Fruit fly (Drosophila melanogaster): ENCODE measurements around the gene CCHa1.
A peak's percentile ranks its signal among the peaks of the same experiment; 100 is the strongest.

Gene CCHa1

DNA sequence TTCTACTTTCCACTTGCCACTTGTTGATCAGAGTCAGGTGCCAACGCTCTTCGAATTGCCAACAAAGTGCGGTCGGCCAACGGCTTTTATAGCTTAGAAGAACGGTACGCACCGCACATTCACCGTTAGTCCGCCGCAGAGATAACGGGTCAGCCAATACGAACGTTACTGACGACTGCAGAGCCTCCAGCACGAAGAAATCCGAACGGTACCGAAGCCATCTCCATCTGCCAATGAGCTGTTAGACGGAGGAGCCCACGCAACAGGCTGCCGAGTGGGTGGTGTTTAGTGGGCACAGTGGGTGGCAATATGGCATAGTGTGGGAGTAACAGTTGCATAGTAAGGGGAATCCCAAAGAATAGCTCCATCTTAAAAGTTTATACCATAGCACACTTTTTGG, at the start of gene CCHa1:
Gene CCHa1 (minus strand): TSS at position 44 of the 400 bp plus-strand sequence.
- no peak for TF ChIP-seq noc (tag; optimal IDR thresholded peaks at IDR 0.05)

DNA sequence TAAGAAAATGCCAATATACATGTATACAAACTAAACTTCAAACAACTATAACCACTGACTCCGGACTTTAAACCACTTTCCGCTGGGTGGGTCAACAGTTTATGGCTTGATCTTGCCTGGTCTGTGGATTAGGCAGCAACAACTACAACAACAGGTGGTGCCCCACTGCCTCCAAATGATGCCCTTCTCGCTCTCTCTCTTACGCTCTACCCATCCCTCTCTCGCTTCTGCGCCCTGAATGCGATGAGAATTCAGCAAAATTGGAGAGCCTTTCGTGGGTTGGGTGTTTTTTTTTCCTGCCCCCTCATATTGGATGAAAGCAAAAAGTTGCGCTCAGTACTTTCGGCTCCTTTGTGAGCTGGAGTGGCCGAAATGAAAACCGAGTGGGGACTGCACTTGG, 44.3 kb upstream of the CCHa1 start:
- TF ChIP-seq noc (tag; optimal IDR thresholded peaks at IDR 0.05): no peak

dm6 chr3R:14131972-14132371, 35.3 kb upstream of the CCHa1 start, which contains the start of gene CG14356:
TSS of gene CG14356 (minus strand) at chr3R:14132072.
- TF ChIP-seq noc (tag; optimal IDR thresholded peaks at IDR 0.05): no peak

DNA sequence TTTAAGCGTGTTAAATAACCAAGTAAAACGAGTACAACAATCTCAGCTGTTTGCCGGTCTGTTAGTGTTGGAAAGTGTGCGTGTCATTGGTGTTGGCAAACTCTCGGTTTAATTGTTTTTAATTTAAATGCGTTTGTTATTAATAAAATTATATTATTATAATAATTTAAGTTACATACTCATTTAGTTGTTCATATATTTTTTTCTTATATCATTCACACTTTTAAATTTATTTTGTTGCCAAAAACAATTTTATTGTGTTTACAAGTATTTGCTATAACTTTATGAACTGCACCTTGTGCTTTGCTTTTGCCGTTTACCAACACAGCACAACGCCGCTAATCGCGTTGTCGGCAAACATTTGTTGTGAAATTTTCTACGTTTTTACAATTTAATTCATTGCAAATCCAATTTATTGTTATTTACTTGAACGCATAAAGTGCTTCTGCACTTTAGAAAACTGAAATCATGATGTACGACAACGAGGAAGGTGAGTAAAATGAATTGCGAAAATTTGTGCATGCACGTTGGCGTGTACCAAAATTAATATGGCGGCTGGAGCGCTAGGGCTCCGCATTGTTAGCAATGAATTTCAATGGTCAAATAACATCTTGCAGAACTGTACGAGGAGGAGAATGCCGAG, 29.0 kb upstream of the CCHa1 start, which contains the start of the genes 140up and Polr2B:
Gene 140up (minus strand): TSS at position 70 of the 643 bp plus-strand sequence.
Gene Polr2B (plus strand): TSS at position 313 of the 643 bp plus-strand sequence.
- TF ChIP-seq noc (tag; optimal IDR thresholded peaks at IDR 0.05): peak; percentile 93

dm6 chr3R:14122347-14122812, 25.7 kb upstream of the CCHa1 start, which contains the start of the genes Abi and twf:
TSS of gene Abi (minus strand) at chr3R:14122420.
TSS of gene twf (plus strand) at chr3R:14122654.
- no peak for TF ChIP-seq noc (tag; optimal IDR thresholded peaks at IDR 0.05)

dm6 chr3R:14118350-14118749, 21.7 kb upstream of the CCHa1 start, which contains the start of gene Kif19A:
TSS of gene Kif19A (minus strand) at chr3R:14118450.
- no peak for TF ChIP-seq noc (tag; optimal IDR thresholded peaks at IDR 0.05)

- no peak for TF ChIP-seq noc (tag; optimal IDR thresholded peaks at IDR 0.05)
Observed at dm6 chr3R:14116088-14116487, 19.5 kb upstream of the CCHa1 start.

DNA sequence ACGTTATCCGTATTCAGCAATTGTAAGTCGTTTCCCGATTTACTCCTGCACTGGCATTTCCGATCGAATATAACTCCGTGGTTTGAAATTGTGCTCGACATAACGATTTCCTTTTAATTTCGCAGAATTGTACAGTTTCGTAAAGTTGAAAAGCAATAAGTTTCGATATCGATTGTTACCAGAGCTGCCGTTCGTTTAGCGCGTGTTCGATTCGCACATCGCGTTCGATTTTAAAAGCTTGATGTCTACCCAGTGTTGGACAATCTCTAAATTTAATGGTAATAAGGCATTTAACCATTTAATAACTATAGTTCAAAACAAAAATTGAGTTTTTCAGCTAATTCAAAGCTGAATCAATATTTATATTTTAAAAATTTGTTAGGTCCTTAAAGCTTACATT, 15.4 kb upstream of the CCHa1 start, which contains the start of gene CG14357:
Gene CG14357 (minus strand): TSS at position 101 of the 400 bp plus-strand sequence.
- no peak for TF ChIP-seq noc (tag; optimal IDR thresholded peaks at IDR 0.05)

dm6 chr3R:14109145-14109544, 12.5 kb upstream of the CCHa1 start, which contains the start of gene Or88a:
TSS of gene Or88a (plus strand) at chr3R:14109445.
- no peak for TF ChIP-seq noc (tag; optimal IDR thresholded peaks at IDR 0.05)

DNA sequence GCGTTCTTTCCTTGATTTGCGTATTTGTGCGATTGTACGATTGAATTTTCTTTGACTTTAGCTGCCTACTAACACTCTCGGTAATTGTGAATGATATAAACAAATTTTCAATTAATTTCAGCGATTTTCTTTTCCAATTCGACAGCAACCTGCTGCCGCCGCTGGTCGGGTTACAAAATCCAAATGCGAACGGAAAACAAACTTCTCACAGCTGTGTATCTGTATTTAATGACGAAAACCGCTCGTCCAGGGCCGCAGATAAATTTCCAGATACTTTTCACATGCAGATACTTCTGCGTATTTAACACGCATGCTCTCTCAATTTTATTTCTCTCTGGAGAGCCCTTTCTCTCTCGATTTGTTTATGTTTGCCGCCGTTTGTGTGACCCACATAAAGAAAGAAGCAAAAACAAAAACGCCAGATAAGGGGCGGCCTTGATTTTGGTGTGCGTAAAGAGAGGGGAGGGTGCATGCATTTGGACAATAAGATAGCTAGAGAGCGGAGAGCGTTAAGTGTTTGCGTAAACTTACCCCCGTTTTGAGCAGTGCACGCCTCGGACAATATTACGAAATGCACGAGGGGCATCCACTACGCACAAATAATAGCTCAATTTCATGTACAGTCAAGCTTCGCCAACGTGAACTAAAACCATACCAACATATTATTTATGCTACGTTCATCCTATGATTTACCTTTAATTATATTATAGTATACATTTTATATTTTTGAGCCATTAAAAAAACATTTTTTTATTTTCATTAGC, 11.7 kb upstream of the CCHa1 start, which contains the start of gene CG12402:
Gene CG12402 (minus strand): TSS at position 164 of the 764 bp plus-strand sequence.
- no peak for TF ChIP-seq noc (tag; optimal IDR thresholded peaks at IDR 0.05)

DNA sequence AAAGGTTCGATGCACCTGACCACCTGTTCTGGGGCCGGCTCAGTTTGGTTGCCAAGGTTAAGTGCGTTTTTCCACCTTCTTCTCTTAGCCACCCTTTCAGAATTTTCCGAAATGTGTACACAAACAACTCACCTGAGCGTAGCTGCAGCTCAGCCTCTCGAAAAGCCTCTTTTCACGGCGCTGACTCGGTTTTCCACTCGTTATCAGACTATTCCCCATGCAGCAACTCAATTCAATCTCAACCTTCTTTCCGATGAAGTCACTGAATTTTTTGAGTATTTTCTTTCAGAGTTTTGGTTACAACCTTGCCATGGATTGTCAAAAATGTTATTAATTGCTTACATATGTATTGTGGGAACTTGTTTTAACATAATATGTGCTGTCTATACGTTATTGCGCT, 11.0 kb upstream of the CCHa1 start:
- no peak for TF ChIP-seq noc (tag; optimal IDR thresholded peaks at IDR 0.05)

DNA sequence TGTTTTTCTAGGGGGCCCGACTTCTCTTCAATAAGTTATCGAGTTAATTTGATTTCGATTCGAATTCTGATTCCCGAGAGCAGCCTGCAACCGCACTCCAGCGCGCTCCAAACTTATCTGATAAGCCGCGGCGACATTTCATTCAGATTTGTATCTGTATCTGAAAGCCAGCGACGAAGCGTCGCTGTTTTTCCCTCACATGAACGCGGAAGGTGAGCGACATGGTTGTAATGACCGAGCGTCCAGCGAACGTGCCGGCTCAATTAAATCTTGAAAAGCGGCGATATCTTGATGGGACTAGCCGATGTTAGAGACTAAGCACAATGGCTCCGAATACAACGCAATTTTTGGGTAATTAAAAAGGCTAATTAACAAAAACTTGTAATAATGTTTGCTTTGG, 6.4 kb upstream of the CCHa1 start, which contains the start of gene PK1-R:
Gene PK1-R (minus strand): TSS at position 101 of the 400 bp plus-strand sequence.
- no peak for TF ChIP-seq noc (tag; optimal IDR thresholded peaks at IDR 0.05)

dm6 chr3R:14100962-14101361, 4.3 kb upstream of the CCHa1 start:
- TF ChIP-seq noc (tag; optimal IDR thresholded peaks at IDR 0.05): no peak

- TF ChIP-seq noc (tag; optimal IDR thresholded peaks at IDR 0.05): no peak
Observed at dm6 chr3R:14098527-14099109, 2.0 kb upstream of the CCHa1 start.

DNA sequence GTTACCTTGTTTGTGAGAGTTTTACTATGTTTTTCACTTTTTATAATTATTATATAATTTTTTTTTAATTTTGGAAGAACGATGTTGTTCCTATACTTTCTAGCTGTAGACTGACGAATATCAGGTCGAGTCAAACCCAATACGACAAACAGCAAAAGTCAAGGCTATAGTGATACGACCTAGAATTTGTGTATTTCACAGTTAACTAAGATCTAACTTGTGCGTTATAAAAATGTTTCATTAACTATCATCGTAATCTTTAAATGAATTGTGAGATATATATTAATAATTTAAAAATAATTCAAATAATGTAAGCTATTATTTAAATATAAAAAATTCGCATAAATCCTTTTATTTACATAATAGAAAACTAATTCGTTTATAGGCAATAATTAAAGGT, 1.3 kb upstream of the CCHa1 start, which contains the start of gene CG9920:
Gene CG9920 (minus strand): TSS at position 101 of the 400 bp plus-strand sequence.
- TF ChIP-seq noc (tag; optimal IDR thresholded peaks at IDR 0.05): no peak

dm6 chr3R:14095916-14096315, 719 bp downstream of the CCHa1 start:
- TF ChIP-seq noc (tag; optimal IDR thresholded peaks at IDR 0.05): no peak

Measured in whole organism, larva.